Worm (Caenorhabditis elegans) whole organism, mixed stage, embryonic: Measurements from ENCODE around the gene T19H5.7.

Experiments
- elt-1 ChIP-seq: sonication (generic microtip); optimal IDR thresholded peaks from 2 replicates; lab custom pipeline; 2017; ENCODE audit warnings: missing genetic modification characterization, mild to moderate bottlenecking, missing compliant biosample characterization, antibody characterized with exemption, moderate library complexity, borderline replicate concordance; ENCODE audit not compliant: insufficient read depth
- mab-5 ChIP-seq: fragments of 150-350 bp; optimal IDR thresholded peaks from 2 replicates; lab custom pipeline; 2014; ENCODE audit warnings: missing biosample characterization, missing genetic modification characterization
- nhr-12 ChIP-seq: fragments of 150-350 bp; optimal IDR thresholded peaks from 2 replicates; lab custom pipeline; 2014; ENCODE audit warnings: missing biosample characterization, missing genetic modification characterization
- nhr-28 ChIP-seq: fragments of 150-350 bp; optimal IDR thresholded peaks from 2 replicates; lab custom pipeline; 2014; ENCODE audit warnings: missing biosample characterization, missing genetic modification characterization
- nhr-76 ChIP-seq: sonication (generic microtip); optimal IDR thresholded peaks from 2 replicates; lab custom pipeline; 2017; ENCODE audit warnings: missing biosample characterization, missing genetic modification characterization
- sem-2 ChIP-seq: fragments of 200-800 bp; sonication (Bioruptor generic); optimal IDR thresholded peaks from 2 replicates; lab custom pipeline; 2018; ENCODE audit warnings: mild to moderate bottlenecking, missing genetic modification characterization, missing compliant biosample characterization
- snpc-4 ChIP-seq: fragments of 150-350 bp; optimal IDR thresholded peaks from 2 replicates; lab custom pipeline; 2014; ENCODE audit warnings: missing biosample characterization, missing genetic modification characterization
- unc-39 ChIP-seq: fragments of 150-350 bp; optimal IDR thresholded peaks from 2 replicates; lab custom pipeline; 2014; ENCODE audit warnings: missing biosample characterization, missing genetic modification characterization
- unc-62 ChIP-seq: fragments of 150-350 bp; optimal IDR thresholded peaks from 2 replicates; lab custom pipeline; 2014; ENCODE audit warnings: missing biosample characterization, missing genetic modification reagents, missing genetic modification characterization

DNA sequence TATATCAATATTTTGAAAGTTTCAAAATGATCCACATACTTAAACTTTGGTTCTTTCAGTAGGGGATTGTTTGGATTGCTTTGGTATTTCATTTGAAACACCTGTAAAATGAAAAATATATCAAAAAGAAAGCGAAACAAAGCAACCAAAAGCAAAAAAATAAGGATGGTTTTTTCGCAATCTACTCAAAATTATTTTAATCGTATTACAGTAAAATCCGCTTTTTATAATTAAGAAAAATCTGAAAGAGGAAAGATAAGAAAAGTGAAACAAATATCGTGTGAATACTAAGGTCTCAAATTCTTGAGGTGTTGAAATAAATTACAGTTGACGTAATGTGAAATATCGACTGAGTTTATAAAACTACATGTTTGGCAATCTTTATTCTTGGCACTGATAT is 13.8 kb downstream of the T19H5.7 start, which contains the start of gene chil-22:
- no peak for TF ChIP-seq mab-5
- TF ChIP-seq unc-62 (GFP tag; lab: Kevin White, UChicago): no peak
- no peak for TF ChIP-seq elt-1 (tag; lab: Kevin White, UChicago)
- no peak for TF ChIP-seq sem-2 (GFP tag; lab: Kevin White, UChicago)
- no peak for TF ChIP-seq snpc-4 (tag; lab: Kevin White, UChicago)
- TF ChIP-seq nhr-76: no peak
- TF ChIP-seq nhr-28 (tag; lab: Kevin White, UChicago): no peak
- no peak for TF ChIP-seq nhr-12 (tag; lab: Kevin White, UChicago)
- TF ChIP-seq unc-39 (tag; lab: Kevin White, UChicago): no peak
